Fruit fly (Drosophila melanogaster) whole organism, wandering third instar larva: Measurements from ENCODE around the gene Invadolysin.

Experiments used
- Abd-B ChIP-seq: fragments of >200 bp; optimal IDR thresholded peaks from 2 replicates; lab custom pipeline; 2017; ENCODE audit warnings: missing biosample characterization, missing genetic modification characterization
- CG32264 ChIP-seq: fragments of 200-800 bp; sonication (Bioruptor generic); optimal IDR thresholded peaks from 2 replicates; lab custom pipeline; 2016; ENCODE audit warnings: missing biosample characterization, missing genetic modification characterization
- CG9705 ChIP-seq: fragments of 200-800 bp; sonication (Bioruptor generic); optimal IDR thresholded peaks from 2 replicates; lab custom pipeline; 2018; ENCODE audit warnings: missing biosample characterization, mild to moderate bottlenecking, missing genetic modification characterization
- CrebA ChIP-seq: fragments of 200-800 bp; sonication (Bioruptor generic); optimal IDR thresholded peaks from 2 replicates; lab custom pipeline; 2016; ENCODE audit warnings: missing biosample characterization, mild to moderate bottlenecking, missing genetic modification characterization, borderline replicate concordance
- Dfd ChIP-seq: fragments of >200 bp; optimal IDR thresholded peaks from 2 replicates; lab custom pipeline; 2017; ENCODE audit warnings: missing biosample characterization, missing genetic modification characterization
- Dif ChIP-seq: fragments of 200-275, 200-300 bp; sonication (Bioruptor generic); optimal IDR thresholded peaks from 2 replicates; lab custom pipeline; 2018; ENCODE audit warnings: missing biosample characterization, missing genetic modification characterization; ENCODE audit not compliant: partially characterized antibody
- GATAd ChIP-seq: sonication (Bioruptor generic); optimal IDR thresholded peaks from 2 replicates; lab custom pipeline; 2016; ENCODE audit warnings: missing biosample characterization, missing genetic modification characterization
- HLH106 ChIP-seq: fragments of 200-800 bp; optimal IDR thresholded peaks from 3 replicates; lab custom pipeline; 2019; ENCODE audit warnings: missing biosample characterization, mild to moderate bottlenecking, missing genetic modification characterization, moderate library complexity
- Hr78 ChIP-seq: fragments of >200 bp; optimal IDR thresholded peaks from 2 replicates; lab custom pipeline; 2017; ENCODE audit warnings: missing biosample characterization, missing genetic modification characterization
- Hr83 ChIP-seq: fragments of 200-300 bp; sonication (Bioruptor generic); optimal IDR thresholded peaks from 2 replicates; lab custom pipeline; 2016; ENCODE audit warnings: missing biosample characterization, mild to moderate bottlenecking, missing genetic modification characterization, moderate library complexity; ENCODE audit not compliant: poor library complexity, severe bottlenecking
- Jra ChIP-seq: sonication (Bioruptor generic); optimal IDR thresholded peaks from 2 replicates; lab custom pipeline; 2016; ENCODE audit warnings: missing biosample characterization, missing genetic modification characterization
- Mio ChIP-seq: sonication (Bioruptor generic); optimal IDR thresholded peaks from 2 replicates; lab custom pipeline; 2016; ENCODE audit warnings: missing biosample characterization, missing genetic modification characterization
- Myc ChIP-seq: fragments of >200 bp; optimal IDR thresholded peaks from 2 replicates; lab custom pipeline; 2017
- N ChIP-seq: fragments of >200 bp; optimal IDR thresholded peaks from 2 replicates; lab custom pipeline; 2018; ENCODE audit warnings: missing biosample characterization, missing external identifiers, missing genetic modification characterization
- Rel ChIP-seq, 2 experiments: fragments of 200-800 bp; sonication (Bioruptor generic) in 1 of 2; optimal IDR thresholded peaks; 2 replicates in 1 of 2; 3 replicates in 1 of 2; lab custom pipeline; 2016 to 2019; ENCODE audit warnings: mild to moderate bottlenecking in 2 of 2, missing biosample characterization in 2 of 2, missing genetic modification characterization in 2 of 2, moderate library complexity in 1 of 2
- Sp1 ChIP-seq: fragments of 200-800 bp; sonication (Bioruptor generic); optimal IDR thresholded peaks from 3 replicates; lab custom pipeline; 2019; ENCODE audit warnings: missing biosample characterization, mild to moderate bottlenecking, missing genetic modification characterization, moderate library complexity
- Vsx2 ChIP-seq: fragments of 200-300, 225-300 bp; sonication (Bioruptor generic); optimal IDR thresholded peaks from 2 replicates; lab custom pipeline; 2018; ENCODE audit warnings: missing biosample characterization, missing genetic modification characterization; ENCODE audit not compliant: partially characterized antibody
- brk ChIP-seq: fragments of 200-800 bp; sonication (Bioruptor generic); optimal IDR thresholded peaks from 2 replicates; lab custom pipeline; 2016; ENCODE audit warnings: missing biosample characterization, mild to moderate bottlenecking, missing genetic modification characterization
- dl ChIP-seq, 2 experiments: fragments of 175-275, 200-275 bp in 1 of 2; fragments of 200-275 bp in 1 of 2; sonication (Bioruptor generic); optimal IDR thresholded peaks; lab custom pipeline; 2018; ENCODE audit warnings: mild to moderate bottlenecking in 2 of 2, missing biosample characterization in 2 of 2, missing genetic modification characterization in 2 of 2, moderate library complexity in 2 of 2; ENCODE audit not compliant: partially characterized antibody in 2 of 2, insufficient read depth in 1 of 2
- ey ChIP-seq: fragments of 200-800 bp; sonication (Bioruptor generic); optimal IDR thresholded peaks from 2 replicates; lab custom pipeline; 2016; ENCODE audit warnings: missing biosample characterization, missing genetic modification characterization
- foxo ChIP-seq, 2 experiments: fragments of 200-800 bp; sonication (Bioruptor generic); optimal IDR thresholded peaks; 2 replicates in 1 of 2; 3 replicates in 1 of 2; lab custom pipeline; 2016 to 2017; ENCODE audit warnings: missing biosample characterization in 2 of 2, missing genetic modification characterization in 2 of 2
- fru ChIP-seq: fragments of 200-800 bp; sonication (Bioruptor generic); optimal IDR thresholded peaks from 3 replicates; lab custom pipeline; 2016; ENCODE audit warnings: missing biosample characterization, mild to moderate bottlenecking, missing genetic modification characterization
- h ChIP-seq: fragments of 200-800 bp; sonication (Bioruptor generic); optimal IDR thresholded peaks from 3 replicates; lab custom pipeline; 2016; ENCODE audit warnings: missing biosample characterization, mild to moderate bottlenecking, missing genetic modification characterization
- jim ChIP-seq: fragments of 175-275, 200-325 bp; sonication (Bioruptor generic); optimal IDR thresholded peaks from 2 replicates; lab custom pipeline; 2016; ENCODE audit warnings: missing biosample characterization, mild to moderate bottlenecking, missing genetic modification characterization
- pan ChIP-seq: fragments of >200 bp; optimal IDR thresholded peaks from 2 replicates; lab custom pipeline; 2017
- rgr ChIP-seq: fragments of 200-800 bp; sonication (Bioruptor generic); optimal IDR thresholded peaks from 3 replicates; lab custom pipeline; 2016; ENCODE audit warnings: missing biosample characterization, mild to moderate bottlenecking, missing genetic modification characterization
- sv ChIP-seq: fragments of 200-800 bp; sonication (Bioruptor generic); optimal IDR thresholded peaks from 3 replicates; lab custom pipeline; 2016; ENCODE audit warnings: missing biosample characterization, missing genetic modification characterization
- tai ChIP-seq: sonication (Bioruptor generic); optimal IDR thresholded peaks from 2 replicates; lab custom pipeline; 2016; ENCODE audit warnings: missing biosample characterization, missing genetic modification characterization
- usp ChIP-seq: fragments of >200 bp; optimal IDR thresholded peaks from 2 replicates; lab custom pipeline; 2017; ENCODE audit warnings: missing biosample characterization, missing genetic modification characterization
- woc ChIP-seq: sonication (Bioruptor generic); optimal IDR thresholded peaks from 2 replicates; lab custom pipeline; 2016; ENCODE audit warnings: missing biosample characterization, mild to moderate bottlenecking, missing genetic modification characterization

Gene Invadolysin

dm6 chr3R:10098296-10098675 lies 46.2 kb upstream of the Invadolysin start:
- TF ChIP-seq foxo (GFP tag; optimal IDR thresholded peaks at IDR 0.05; lab: Kevin White, UChicago) (no peak), Sp1 (GFP tag; lab: Kevin White, UChicago) (no peak), rgr (GFP tag; lab: Kevin White, UChicago) (no peak), Dif (no peak), CG32264 (GFP tag; lab: Kevin White, UChicago) (no peak), Hr83 (no peak), Vsx2 (GFP tag; lab: Kevin White, UChicago) (no peak), sv (no peak), Abd-B (GFP tag; lab: Kevin White, UChicago) (no peak), CG9705 (GFP tag; lab: Kevin White, UChicago) (no peak), CrebA (no peak), Mio (GFP tag; lab: Kevin White, UChicago) (no peak), tai (GFP tag; lab: Kevin White, UChicago) (no peak), h (GFP tag; lab: Kevin White, UChicago) (no peak)

dm6 chr3R:10099401-10099848 lies 45.0 kb upstream of the Invadolysin start:
- TF ChIP-seq h (GFP tag; lab: Kevin White, UChicago) (peak; percentile 32), CG9705 (GFP tag; lab: Kevin White, UChicago) (no peak), Rel (GFP tag; optimal IDR thresholded peaks at IDR 0.05; lab: Kevin White, UChicago) (no peak), Rel (tag; optimal IDR thresholded peaks at IDR 0.05; lab: Kevin White, UChicago) (peak; percentile 10), ey (GFP tag; lab: Kevin White, UChicago) (no peak)

dm6 chr3R:10100498-10101196 lies 43.8 kb upstream of the Invadolysin start:
- TF ChIP-seq Myc (lab: Kevin White, UChicago) = peak; percentile 84
- TF ChIP-seq dl (GFP tag; optimal IDR thresholded peaks at IDR 0.05; lab: Kevin White, UChicago; ENCODE audit: insufficient read depth in 1 of 2, partially characterized antibody in 2 of 2) = peak; percentile 3 to 41
- TF ChIP-seq Sp1 (GFP tag; lab: Kevin White, UChicago) = peak; percentile 14
- TF ChIP-seq Vsx2 (GFP tag; lab: Kevin White, UChicago) = no peak
- peak; percentile 17 for TF ChIP-seq fru (GFP tag; lab: Kevin White, UChicago)
- TF ChIP-seq Hr83 = peak; percentile 53
- no peak for TF ChIP-seq brk (GFP tag; lab: Kevin White, UChicago)
- peak; percentile 53 for TF ChIP-seq N
- peak; percentile 47 for TF ChIP-seq h (GFP tag; lab: Kevin White, UChicago)
- TF ChIP-seq Rel (GFP tag; optimal IDR thresholded peaks at IDR 0.05; lab: Kevin White, UChicago) = no peak
- no peak for TF ChIP-seq Rel (tag; optimal IDR thresholded peaks at IDR 0.05; lab: Kevin White, UChicago)
- peak; percentile 28 for TF ChIP-seq HLH106
- TF ChIP-seq jim (GFP tag; lab: Kevin White, UChicago) = no peak
- TF ChIP-seq GATAd (GFP tag; lab: Kevin White, UChicago) = no peak
- peak; percentile 93 for TF ChIP-seq Dif
- peak in 1 of 2 experiments; percentile 60 for TF ChIP-seq foxo (GFP tag; optimal IDR thresholded peaks at IDR 0.05; lab: Kevin White, UChicago)
- TF ChIP-seq Dfd (GFP tag; lab: Kevin White, UChicago) = no peak

dm6 chr3R:10106796-10107195 lies 37.7 kb upstream of the Invadolysin start:
- no peak for TF ChIP-seq tai (GFP tag; lab: Kevin White, UChicago)
- TF ChIP-seq Sp1 (GFP tag; lab: Kevin White, UChicago) = no peak
- no peak for TF ChIP-seq fru (GFP tag; lab: Kevin White, UChicago)
- no peak for TF ChIP-seq Dif
- TF ChIP-seq Dfd (GFP tag; lab: Kevin White, UChicago) = no peak
- TF ChIP-seq dl (GFP tag; optimal IDR thresholded peaks at IDR 0.05; lab: Kevin White, UChicago; ENCODE audit: insufficient read depth in 1 of 2, partially characterized antibody in 2 of 2) = no peak
- TF ChIP-seq Hr83 = no peak
- TF ChIP-seq woc (GFP tag; lab: Kevin White, UChicago) = no peak
- no peak for TF ChIP-seq usp (GFP tag; lab: Kevin White, UChicago)
- no peak for TF ChIP-seq Hr78
- no peak for TF ChIP-seq Vsx2 (GFP tag; lab: Kevin White, UChicago)
- no peak for TF ChIP-seq Myc (lab: Kevin White, UChicago)
- TF ChIP-seq Jra (GFP tag; lab: Kevin White, UChicago) = no peak
- TF ChIP-seq pan (lab: Kevin White, UChicago) = no peak
- TF ChIP-seq jim (GFP tag; lab: Kevin White, UChicago) = no peak
- no peak for TF ChIP-seq Rel (GFP tag; optimal IDR thresholded peaks at IDR 0.05; lab: Kevin White, UChicago)
- no peak for TF ChIP-seq Rel (tag; optimal IDR thresholded peaks at IDR 0.05; lab: Kevin White, UChicago)
- no peak for TF ChIP-seq ey (GFP tag; lab: Kevin White, UChicago)
- TF ChIP-seq foxo (GFP tag; optimal IDR thresholded peaks at IDR 0.05; lab: Kevin White, UChicago) = no peak
- no peak for TF ChIP-seq sv
- TF ChIP-seq, all 38 proteins: peak for 0
